Worm (Caenorhabditis elegans) whole organism, midembryonic: Measurements from ENCODE around the gene dct-14.

Source experiments
- T22C8.4 ChIP-seq: fragments of 200-800 bp; sonication (Bioruptor generic); IDR thresholded peaks from 2 replicates; pipeline ENCODE4 v1.3.6; 2022; ENCODE audit warnings: missing genetic modification characterization, missing compliant biosample characterization
- cog-1 ChIP-seq: sonication (generic microtip); optimal IDR thresholded peaks from 2 replicates; lab custom pipeline; 2016; ENCODE audit warnings: missing genetic modification characterization, missing compliant biosample characterization
- flt-1 ChIP-seq: fragments of 200-800 bp; sonication (Bioruptor generic); IDR thresholded peaks from 2 replicates; pipeline ENCODE4 v1.3.6; 2022; ENCODE audit warnings: missing genetic modification characterization, missing compliant biosample characterization
- klf-2 ChIP-seq: fragments of 200-800 bp; sonication (Bioruptor generic); conservative IDR thresholded peaks from 2 replicates; pipeline ENCODE4 v1.3.6; 2022; ENCODE audit warnings: missing genetic modification reagents, missing genetic modification characterization, missing compliant biosample characterization
- med-1 ChIP-seq: sonication (generic microtip); optimal IDR thresholded peaks from 2 replicates; lab custom pipeline; 2017; ENCODE audit warnings: missing genetic modification characterization, mild to moderate bottlenecking, missing compliant biosample characterization, antibody characterized with exemption, missing genetic modification reagents; ENCODE audit not compliant: insufficient read depth
- ref-1 ChIP-seq: fragments of 200-800 bp; sonication (Bioruptor generic); conservative IDR thresholded peaks from 2 replicates; pipeline ENCODE4 v1.3.6; 2022; ENCODE audit warnings: missing genetic modification reagents, missing genetic modification characterization, missing compliant biosample characterization
- tab-1 ChIP-seq: fragments of 200-800 bp; sonication (Bioruptor generic); IDR thresholded peaks from 2 replicates; pipeline ENCODE4 v1.3.6; 2022; ENCODE audit warnings: missing genetic modification characterization, missing compliant biosample characterization
- ztf-23 ChIP-seq: fragments of 200-800 bp; sonication (Bioruptor generic); IDR thresholded peaks from 2 replicates; pipeline ENCODE4 v1.3.6; 2022; ENCODE audit warnings: missing genetic modification reagents, missing genetic modification characterization, missing compliant biosample characterization
- ztf-29 ChIP-seq: fragments of 200-800 bp; sonication (Bioruptor generic); IDR thresholded peaks from 2 replicates; pipeline ENCODE4 v1.3.6; 2022; ENCODE audit warnings: missing genetic modification reagents, missing genetic modification characterization, missing compliant biosample characterization

dct-14 gene

DNA sequence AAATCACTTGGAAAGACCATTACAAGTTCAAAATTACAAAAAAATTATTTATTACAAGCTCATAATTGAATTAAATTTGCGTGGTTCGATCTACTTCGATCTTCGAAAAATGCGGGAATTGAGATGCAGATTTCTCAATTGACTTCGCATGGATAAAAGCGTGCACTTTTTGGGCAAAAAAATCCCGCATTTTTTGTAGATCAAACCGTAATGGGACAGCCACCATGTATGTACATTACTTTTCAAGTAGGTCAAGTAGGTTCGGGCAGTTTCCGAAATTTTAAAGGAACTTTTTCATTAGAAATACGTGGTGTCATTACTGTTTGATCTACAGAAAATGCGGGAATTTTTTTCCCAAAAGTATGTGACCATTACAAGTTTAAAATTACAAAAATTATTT is 2.8 kb downstream of the dct-14 start:
- TF ChIP-seq klf-2 (GFP tag; lab: Robert Waterston, UW) = no peak

DNA sequence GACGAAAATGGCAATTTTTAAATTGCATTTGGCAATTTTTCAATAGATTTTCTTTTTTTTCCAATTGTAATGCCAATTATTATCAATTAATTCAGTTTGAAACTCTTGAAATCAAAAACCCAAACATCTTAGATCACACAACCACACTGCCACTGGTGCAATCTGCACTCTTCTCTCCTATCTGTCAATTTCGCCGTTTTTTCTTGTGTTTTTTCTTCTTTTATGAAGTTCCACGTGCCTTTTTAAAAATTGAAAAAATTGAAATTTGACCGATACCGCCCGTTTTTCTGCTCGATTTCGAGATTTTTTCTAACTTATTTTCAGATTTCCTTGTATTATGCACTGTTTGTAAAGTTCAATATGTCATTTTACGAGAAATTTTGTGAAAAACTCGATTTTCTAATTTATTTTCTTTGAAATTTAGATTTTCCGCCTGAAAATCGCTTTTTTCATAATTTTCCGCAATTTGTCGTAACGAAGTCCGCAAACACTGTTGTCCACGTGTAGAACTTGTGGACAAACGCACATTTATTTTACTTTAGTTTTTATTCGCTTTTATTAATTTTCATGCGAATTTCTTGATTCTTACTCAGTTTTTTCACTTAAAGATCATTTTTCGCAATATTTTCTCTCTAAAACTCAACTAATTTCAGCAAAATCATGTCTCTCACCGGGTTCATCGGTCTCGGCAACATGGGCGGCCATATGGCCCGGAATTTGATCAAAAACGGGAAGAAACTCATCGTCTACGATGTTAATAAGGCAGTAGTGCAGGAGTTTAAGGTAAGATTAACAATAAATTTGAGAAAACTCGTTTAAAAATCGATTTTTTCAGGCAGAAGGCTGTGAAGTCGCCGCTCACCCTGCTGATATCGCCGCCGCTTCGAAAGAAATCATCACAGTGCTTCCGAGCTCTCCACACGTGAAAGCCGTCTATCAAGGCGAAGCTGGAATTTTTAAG is 6.8 kb downstream of the dct-14 start, which contains the start of gene B0250.5:
Gene B0250.5 (plus strand): TSS at position 654 of the 961 bp plus-strand sequence.
- TF ChIP-seq ztf-23 (GFP tag; lab: Robert Waterston, UW) (0 out of 2 replicates have a peak, but pooled peaks have one; percentile 42), ztf-29 (GFP tag; lab: Robert Waterston, UW) (no peak)

ce11 chrV:20492385-20492784 is 7.9 kb downstream of the dct-14 start, which contains the start of gene srbc-79:
TSS of gene srbc-79 (minus strand) at chrV:20492485.
- no peak for TF ChIP-seq ztf-23 (GFP tag; lab: Robert Waterston, UW)
- no peak for TF ChIP-seq med-1 (GFP tag; lab: Kevin White, UChicago)
- TF ChIP-seq tab-1 (GFP tag; lab: Robert Waterston, UW) = no peak
- no peak for TF ChIP-seq ref-1 (GFP tag; lab: Robert Waterston, UW)
- no peak for TF ChIP-seq ztf-29 (GFP tag; lab: Robert Waterston, UW)

ce11 chrV:20489102-20489501 is 11.2 kb downstream of the dct-14 start, which contains the start of gene srbc-78:
TSS of gene srbc-78 (minus strand) at chrV:20489202.
- TF ChIP-seq tab-1 (GFP tag; lab: Robert Waterston, UW) (no peak), flt-1 (GFP tag; lab: Robert Waterston, UW) (no peak), T22C8.4 (GFP tag; lab: Robert Waterston, UW) (no peak), cog-1 (tag; lab: Kevin White, UChicago) (no peak), ztf-23 (GFP tag; lab: Robert Waterston, UW) (no peak)

DNA sequence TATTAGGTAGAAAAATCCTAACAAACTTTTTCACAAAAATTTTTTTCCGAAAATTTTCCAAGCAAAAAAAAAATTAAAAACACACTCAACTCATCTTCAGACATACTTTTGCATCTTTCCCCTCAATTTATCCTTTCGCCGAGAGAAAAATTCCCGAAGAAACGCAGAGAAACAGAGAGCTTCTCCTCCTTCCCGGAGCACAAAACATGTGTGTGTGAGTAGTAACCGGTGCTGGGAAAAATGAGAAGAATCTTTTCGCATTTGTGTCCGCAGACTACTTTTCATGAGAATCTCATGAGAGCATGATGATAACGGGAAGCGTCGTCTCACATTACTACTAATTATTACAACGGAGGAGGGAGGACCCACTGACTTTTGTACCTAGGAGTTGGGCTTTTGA is 13.8 kb downstream of the dct-14 start:
- TF ChIP-seq cog-1 (tag; lab: Kevin White, UChicago) = no peak
- TF ChIP-seq ztf-23 (GFP tag; lab: Robert Waterston, UW) = no peak
- no peak for TF ChIP-seq tab-1 (GFP tag; lab: Robert Waterston, UW)
- no peak for TF ChIP-seq T22C8.4 (GFP tag; lab: Robert Waterston, UW)
- TF ChIP-seq ztf-29 (GFP tag; lab: Robert Waterston, UW) = no peak
- TF ChIP-seq ref-1 (GFP tag; lab: Robert Waterston, UW) = no peak
- TF ChIP-seq flt-1 (GFP tag; lab: Robert Waterston, UW) = no peak
- no peak for TF ChIP-seq med-1 (GFP tag; lab: Kevin White, UChicago)
- TF ChIP-seq klf-2 (GFP tag; lab: Robert Waterston, UW) = no peak

- no peak for TF ChIP-seq ztf-29 (GFP tag; lab: Robert Waterston, UW)
- no peak for TF ChIP-seq klf-2 (GFP tag; lab: Robert Waterston, UW)
- no peak for TF ChIP-seq ztf-23 (GFP tag; lab: Robert Waterston, UW)
- no peak for TF ChIP-seq T22C8.4 (GFP tag; lab: Robert Waterston, UW)
- no peak for TF ChIP-seq cog-1 (tag; lab: Kevin White, UChicago)
- TF ChIP-seq tab-1 (GFP tag; lab: Robert Waterston, UW) = no peak
- no peak for TF ChIP-seq flt-1 (GFP tag; lab: Robert Waterston, UW)
- no peak for TF ChIP-seq med-1 (GFP tag; lab: Kevin White, UChicago)
- TF ChIP-seq ref-1 (GFP tag; lab: Robert Waterston, UW) = no peak
Observed at ce11 chrV:20485285-20485684, 15.0 kb downstream of the dct-14 start, which contains the start of gene dhcr-7. TSS of gene dhcr-7 (minus strand) at chrV:20485385.

DNA sequence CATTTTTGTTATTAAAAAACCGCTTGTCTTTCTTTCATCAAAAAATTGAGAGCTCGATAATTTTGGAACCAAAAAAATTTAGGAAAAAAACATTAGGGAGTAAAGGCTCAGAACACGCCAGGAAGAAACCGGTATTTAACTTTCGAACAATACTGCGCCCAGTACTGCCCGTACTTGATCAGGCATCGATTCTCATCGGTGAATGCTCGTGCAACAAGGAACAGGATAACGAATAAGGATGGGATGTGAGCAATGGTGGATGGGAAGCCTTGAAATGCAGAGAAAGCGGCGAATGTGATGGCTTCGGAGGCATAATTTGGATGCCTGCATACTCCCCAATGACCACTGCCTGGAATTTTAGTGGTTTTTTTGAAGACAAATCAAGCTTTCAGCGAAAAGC is 19.5 kb downstream of the dct-14 start:
- TF ChIP-seq T22C8.4 (GFP tag; lab: Robert Waterston, UW) (no peak), flt-1 (GFP tag; lab: Robert Waterston, UW) (no peak), med-1 (GFP tag; lab: Kevin White, UChicago) (no peak), cog-1 (tag; lab: Kevin White, UChicago) (no peak), ztf-23 (GFP tag; lab: Robert Waterston, UW) (no peak), klf-2 (GFP tag; lab: Robert Waterston, UW) (no peak), ztf-29 (GFP tag; lab: Robert Waterston, UW) (no peak), tab-1 (GFP tag; lab: Robert Waterston, UW) (no peak), ref-1 (GFP tag; lab: Robert Waterston, UW) (no peak)

DNA sequence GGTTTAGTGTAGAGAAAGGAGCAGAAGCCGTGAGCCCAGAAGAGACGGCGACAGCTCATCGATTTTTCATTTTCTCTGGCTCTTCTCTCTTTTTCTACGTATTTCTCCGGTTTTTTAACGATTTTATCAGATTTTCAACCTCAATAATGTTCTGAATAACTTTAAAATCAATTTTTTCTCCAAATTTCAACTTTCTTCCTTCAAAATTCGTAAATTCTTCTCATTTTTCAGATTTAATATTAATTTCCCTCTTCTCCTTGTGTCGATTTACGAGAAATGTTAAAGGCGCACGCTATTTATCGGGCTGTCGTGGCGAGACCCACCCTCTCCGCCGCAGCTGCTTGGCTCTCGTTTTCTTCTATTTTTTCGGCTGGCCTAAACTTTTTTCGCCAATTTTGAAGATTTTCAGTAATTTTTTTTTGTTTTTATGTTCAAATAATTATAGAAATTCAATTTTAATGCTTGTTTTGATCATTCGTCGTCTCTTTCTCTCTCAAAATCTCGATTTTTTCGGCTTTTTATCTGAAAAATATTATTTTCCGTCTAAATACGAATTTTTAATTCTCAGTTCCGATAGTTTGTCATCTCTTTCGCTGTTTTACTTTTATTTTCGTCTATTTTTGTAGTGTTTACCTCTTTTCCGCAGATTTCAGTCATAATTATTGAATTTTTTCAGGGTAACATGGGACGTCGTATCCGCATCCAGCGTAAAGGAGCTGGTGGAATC is 21.1 kb downstream of the dct-14 start, which contains the start of the genes calf-1 and rpl-2:
Gene calf-1 (minus strand): TSS at position 77 of the 727 bp plus-strand sequence.
Gene rpl-2 (plus strand): TSS at position 677 of the 727 bp plus-strand sequence.
- TF ChIP-seq cog-1 (tag; lab: Kevin White, UChicago) (no peak), ref-1 (GFP tag; lab: Robert Waterston, UW) (no peak), ztf-23 (GFP tag; lab: Robert Waterston, UW) (no peak), flt-1 (GFP tag; lab: Robert Waterston, UW) (no peak)

DNA sequence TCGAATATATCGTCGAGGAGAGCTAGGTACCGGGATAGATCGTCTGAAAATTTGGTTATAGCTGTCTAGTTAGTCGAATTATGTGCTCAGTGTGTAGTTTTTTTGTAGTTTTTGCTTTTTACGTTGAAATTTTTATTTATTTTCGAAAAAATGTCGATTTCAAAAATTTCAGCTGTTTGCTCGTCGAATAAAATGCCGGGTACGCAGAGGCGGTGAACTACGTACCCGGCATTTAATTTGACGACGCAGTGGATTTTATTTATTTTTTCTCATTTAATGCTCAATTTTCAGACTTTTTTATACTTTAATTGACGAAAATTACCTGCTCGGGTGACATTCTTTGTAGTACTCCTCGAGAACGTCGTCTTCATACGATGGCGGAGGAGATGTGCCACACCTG is 23.3 kb downstream of the dct-14 start:
- no peak for TF ChIP-seq T22C8.4 (GFP tag; lab: Robert Waterston, UW)
- no peak for TF ChIP-seq flt-1 (GFP tag; lab: Robert Waterston, UW)
- TF ChIP-seq ztf-23 (GFP tag; lab: Robert Waterston, UW) = no peak
- no peak for TF ChIP-seq tab-1 (GFP tag; lab: Robert Waterston, UW)
